Fruit fly (Drosophila melanogaster) whole organism: ENCODE data around the gene CG5895.

Experiments
- CG8478 ChIP-seq: fragments of >200 bp; optimal IDR thresholded peaks from 2 replicates; lab custom pipeline; 2018; ENCODE audit warnings: inconsistent platforms
- Dll ChIP-seq: fragments of >200 bp; optimal IDR thresholded peaks from 2 replicates; lab custom pipeline; 2017
- EcR ChIP-seq, 2 experiments: fragments of >200 bp; optimal IDR thresholded peaks; 2 replicates each; lab custom pipeline; 2017; ENCODE audit warnings: missing biosample characterization in 2 of 2, missing genetic modification characterization in 2 of 2, missing genetic modification reagents in 2 of 2
- pan ChIP-seq: fragments of >200 bp; optimal IDR thresholded peaks from 2 replicates; lab custom pipeline; 2017
- psq ChIP-seq: fragments of >200 bp; optimal IDR thresholded peaks from 2 replicates; lab custom pipeline; 2017
- usp ChIP-seq: fragments of >200 bp; optimal IDR thresholded peaks from 2 replicates; lab custom pipeline; 2017; ENCODE audit warnings: missing biosample characterization, missing genetic modification characterization, mixed read lengths

CG5895 gene

DNA sequence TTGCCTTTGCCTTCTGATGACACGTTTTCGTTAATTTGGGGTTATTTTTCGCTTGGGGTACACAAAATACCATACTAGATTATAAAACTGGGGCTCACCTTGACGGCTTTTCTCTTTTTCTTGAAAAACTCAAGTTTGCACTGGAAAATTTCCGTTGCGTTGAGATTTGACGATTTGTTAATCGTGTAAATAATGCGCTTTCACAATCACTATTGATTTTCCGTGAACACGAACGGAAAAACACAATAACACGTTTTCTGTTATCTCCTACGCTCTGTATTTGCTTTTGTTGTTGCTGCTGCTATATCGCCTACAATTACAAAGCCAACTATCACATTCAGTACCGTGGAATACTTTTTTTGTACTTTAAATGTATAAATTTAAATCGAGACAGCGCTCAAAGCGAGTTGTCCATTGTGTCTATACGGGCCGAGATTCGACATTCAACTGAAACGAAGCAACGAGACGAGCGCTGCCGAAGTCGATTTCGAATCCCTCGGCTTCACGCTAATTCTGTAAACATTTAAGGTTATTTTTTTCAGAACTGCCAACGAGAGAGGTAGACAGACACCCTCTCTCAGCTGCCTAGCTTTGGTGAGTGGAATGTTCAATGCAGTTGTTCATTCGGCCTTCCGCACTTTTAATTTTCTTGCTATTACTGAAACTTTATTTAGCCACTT, 11.2 kb downstream of the CG5895 start:
- TF ChIP-seq EcR (GFP tag; optimal IDR thresholded peaks at IDR 0.05; lab: Kevin White, UChicago) (no peak), CG8478 (lab: Kevin White, UChicago) (no peak), pan (lab: Kevin White, UChicago) (no peak), psq (lab: Kevin White, UChicago) (no peak), usp (GFP tag; lab: Kevin White, UChicago) (no peak), Dll (lab: Kevin White, UChicago) (no peak)

DNA sequence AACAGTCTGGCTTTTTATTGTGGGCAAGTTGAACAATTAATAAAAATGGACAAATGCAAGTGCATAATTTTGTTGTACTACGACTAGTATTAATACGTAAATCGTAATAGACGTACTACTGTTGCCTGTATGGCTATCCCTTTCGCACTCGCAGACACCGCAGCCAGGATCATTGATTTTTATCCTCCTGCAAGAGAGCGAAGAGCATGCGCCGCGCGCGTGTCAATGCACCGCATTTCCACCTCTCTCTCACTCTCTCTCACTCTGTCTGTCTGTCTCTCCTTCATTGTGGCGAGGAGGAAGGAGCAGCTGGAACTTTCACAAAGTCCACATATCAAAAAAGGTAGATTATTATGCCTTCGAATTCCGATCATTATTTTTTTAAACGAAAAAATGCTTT, 11.8 kb downstream of the CG5895 start:
- peak; percentile 78 for TF ChIP-seq Dll (lab: Kevin White, UChicago)
- peak in 1 of 2 experiments; percentile 69 for TF ChIP-seq EcR (GFP tag; optimal IDR thresholded peaks at IDR 0.05; lab: Kevin White, UChicago)
- TF ChIP-seq CG8478 (lab: Kevin White, UChicago), result no peak

DNA sequence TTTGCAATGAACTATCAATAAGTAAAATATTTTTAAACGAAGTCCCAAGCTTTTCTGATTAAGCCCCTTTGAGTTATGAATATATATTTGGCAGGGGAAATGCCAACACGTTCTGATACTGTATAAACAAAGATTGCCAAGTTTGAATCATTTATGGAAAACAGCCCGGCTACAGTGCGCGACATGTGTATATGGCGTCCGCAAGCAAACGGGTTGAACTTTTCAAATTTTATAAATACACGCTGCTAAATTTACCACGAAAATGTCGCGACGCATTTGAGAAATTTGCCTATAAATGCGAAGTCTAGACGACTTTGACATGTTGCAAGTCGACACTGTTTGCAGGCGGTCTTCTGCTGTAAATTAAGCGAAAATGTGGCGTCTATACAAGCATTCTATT, 12.8 kb downstream of the CG5895 start:
- TF ChIP-seq pan (lab: Kevin White, UChicago) (no peak), Dll (lab: Kevin White, UChicago) (no peak), psq (lab: Kevin White, UChicago) (no peak), usp (GFP tag; lab: Kevin White, UChicago) (no peak), CG8478 (lab: Kevin White, UChicago) (no peak), EcR (GFP tag; optimal IDR thresholded peaks at IDR 0.05; lab: Kevin White, UChicago) (no peak)

DNA sequence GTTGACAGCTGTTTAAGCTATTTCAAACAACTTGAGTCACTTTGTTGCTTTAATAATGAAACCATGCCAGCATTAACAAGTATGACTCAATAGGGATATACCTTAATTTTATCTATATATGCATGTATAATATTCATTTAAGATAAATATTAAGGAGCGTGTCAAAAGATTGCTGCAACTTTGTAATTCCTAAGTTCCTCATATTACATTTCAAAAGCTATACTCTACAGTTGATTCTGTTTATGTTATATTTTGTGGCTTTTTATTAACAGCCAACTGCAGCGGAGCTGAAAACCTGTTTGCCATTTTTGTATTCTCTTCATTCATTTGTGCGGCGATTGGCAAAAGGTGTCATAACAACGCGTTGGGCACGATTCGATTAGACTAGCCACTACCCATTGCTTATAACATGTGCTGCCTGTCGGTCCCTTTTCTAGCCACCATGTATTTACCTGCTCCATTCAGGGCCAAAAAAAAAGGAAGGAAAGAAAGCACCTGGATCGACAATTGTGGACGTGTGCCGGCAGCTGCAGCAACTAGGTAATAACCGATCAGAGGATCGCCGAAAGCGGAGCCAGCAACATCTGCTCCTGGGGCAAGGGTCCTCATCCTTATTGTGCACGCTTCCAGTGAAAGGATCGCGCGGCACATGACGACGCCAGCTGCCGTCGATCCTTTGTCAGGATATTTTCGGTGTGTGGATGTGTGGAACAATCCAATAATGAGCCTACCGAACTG, 13.6 kb downstream of the CG5895 start:
- no peak for TF ChIP-seq pan (lab: Kevin White, UChicago)
- TF ChIP-seq usp (GFP tag; lab: Kevin White, UChicago), result no peak
- no peak for TF ChIP-seq EcR (GFP tag; optimal IDR thresholded peaks at IDR 0.05; lab: Kevin White, UChicago)
- no peak for TF ChIP-seq Dll (lab: Kevin White, UChicago)
- no peak for TF ChIP-seq psq (lab: Kevin White, UChicago)
- TF ChIP-seq CG8478 (lab: Kevin White, UChicago), result no peak

DNA sequence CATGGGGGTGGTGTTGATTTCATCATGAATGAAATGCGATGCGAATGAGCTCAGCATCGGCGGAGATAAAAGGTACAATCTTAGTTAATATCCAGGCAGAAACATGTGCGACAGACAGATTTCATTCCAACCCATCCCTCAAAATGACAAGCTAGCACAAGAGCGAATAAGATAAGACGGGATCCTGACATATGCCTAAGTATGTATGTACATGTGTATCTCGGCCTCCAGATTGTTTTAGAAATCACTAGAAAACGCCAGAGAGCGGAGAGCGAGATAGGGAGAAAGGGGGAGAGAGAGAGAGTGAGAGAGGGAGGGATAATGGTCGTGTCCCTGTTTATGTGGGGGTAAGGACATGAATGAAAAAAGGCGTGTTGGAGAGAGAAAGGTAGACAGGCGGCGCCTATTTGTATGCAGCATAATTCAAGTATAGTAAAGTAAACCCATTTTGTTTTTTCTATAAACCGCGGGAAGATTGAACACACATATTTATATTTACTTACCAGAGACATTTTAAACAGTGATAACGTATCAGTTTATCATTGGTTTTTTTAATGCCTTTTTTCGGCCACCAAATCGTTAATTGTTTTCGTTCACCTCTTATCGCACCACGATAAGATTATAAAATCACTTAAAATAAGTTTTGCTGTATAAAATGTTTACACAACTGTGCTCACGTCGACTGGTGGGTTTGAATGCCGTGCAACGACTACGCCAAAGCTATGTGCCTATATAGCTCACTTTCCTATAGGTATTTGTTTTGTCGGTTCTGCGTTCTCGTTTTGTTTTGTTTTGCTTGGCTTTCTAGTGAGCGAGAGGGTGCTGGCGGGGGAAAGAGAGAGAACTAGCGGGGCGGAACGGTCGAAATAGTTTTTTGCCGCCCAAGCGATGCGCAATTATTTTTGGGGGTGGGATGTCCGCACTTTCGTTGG, 14.9 kb downstream of the CG5895 start:
- no peak for TF ChIP-seq usp (GFP tag; lab: Kevin White, UChicago)
- TF ChIP-seq Dll (lab: Kevin White, UChicago), result no peak
- no peak for TF ChIP-seq EcR (GFP tag; optimal IDR thresholded peaks at IDR 0.05; lab: Kevin White, UChicago)
- no peak for TF ChIP-seq CG8478 (lab: Kevin White, UChicago)

DNA sequence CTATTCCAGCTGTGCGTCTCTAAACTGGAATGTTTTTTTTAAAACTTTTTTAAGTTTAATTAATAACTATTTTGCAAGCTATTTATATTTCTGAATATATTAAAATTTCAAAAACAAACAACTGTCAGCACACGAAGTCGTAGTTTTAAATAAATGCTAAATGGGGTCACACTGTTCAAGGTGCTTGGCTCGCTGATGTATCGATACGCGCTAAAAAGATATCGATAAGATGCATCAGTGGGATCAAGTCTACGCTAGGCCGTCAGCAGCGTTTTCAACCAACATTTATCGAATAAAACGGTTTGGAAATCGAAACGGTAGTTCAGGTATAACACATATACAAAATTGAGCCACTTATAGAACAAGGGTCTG, 15.6 kb downstream of the CG5895 start, which contains the start of gene Diap1:
Gene Diap1 (minus strand): TSS at position 148 of the 372 bp plus-strand sequence.
- TF ChIP-seq CG8478 (lab: Kevin White, UChicago), result no peak
- TF ChIP-seq Dll (lab: Kevin White, UChicago), result no peak
- no peak for TF ChIP-seq pan (lab: Kevin White, UChicago)
- TF ChIP-seq usp (GFP tag; lab: Kevin White, UChicago), result no peak
- no peak for TF ChIP-seq EcR (GFP tag; optimal IDR thresholded peaks at IDR 0.05; lab: Kevin White, UChicago)
- no peak for TF ChIP-seq psq (lab: Kevin White, UChicago)

DNA sequence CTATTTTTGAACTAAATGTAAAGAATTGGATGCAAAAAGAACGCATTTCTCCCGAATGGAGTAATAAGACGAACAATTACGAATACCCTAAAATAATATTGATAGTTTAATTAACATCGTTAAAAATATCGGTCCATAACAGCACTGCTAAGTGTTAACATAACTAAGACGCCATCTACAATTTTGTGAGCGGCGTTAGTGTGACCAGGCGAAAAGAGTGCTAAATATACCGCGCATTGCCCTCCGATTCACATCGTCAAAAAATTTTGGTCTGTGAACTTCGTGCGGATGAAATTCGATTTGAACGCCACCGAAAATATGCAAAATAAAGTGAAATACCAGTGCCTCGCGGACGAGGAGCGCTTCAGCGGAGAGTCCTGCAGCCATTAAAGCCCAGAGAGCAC, 16.4 kb downstream of the CG5895 start, which contains the start of gene Mbs:
Gene Mbs (plus strand): TSS at position 241 of the 404 bp plus-strand sequence.
- TF ChIP-seq usp (GFP tag; lab: Kevin White, UChicago) (no peak), CG8478 (lab: Kevin White, UChicago) (no peak), pan (lab: Kevin White, UChicago) (no peak)

DNA sequence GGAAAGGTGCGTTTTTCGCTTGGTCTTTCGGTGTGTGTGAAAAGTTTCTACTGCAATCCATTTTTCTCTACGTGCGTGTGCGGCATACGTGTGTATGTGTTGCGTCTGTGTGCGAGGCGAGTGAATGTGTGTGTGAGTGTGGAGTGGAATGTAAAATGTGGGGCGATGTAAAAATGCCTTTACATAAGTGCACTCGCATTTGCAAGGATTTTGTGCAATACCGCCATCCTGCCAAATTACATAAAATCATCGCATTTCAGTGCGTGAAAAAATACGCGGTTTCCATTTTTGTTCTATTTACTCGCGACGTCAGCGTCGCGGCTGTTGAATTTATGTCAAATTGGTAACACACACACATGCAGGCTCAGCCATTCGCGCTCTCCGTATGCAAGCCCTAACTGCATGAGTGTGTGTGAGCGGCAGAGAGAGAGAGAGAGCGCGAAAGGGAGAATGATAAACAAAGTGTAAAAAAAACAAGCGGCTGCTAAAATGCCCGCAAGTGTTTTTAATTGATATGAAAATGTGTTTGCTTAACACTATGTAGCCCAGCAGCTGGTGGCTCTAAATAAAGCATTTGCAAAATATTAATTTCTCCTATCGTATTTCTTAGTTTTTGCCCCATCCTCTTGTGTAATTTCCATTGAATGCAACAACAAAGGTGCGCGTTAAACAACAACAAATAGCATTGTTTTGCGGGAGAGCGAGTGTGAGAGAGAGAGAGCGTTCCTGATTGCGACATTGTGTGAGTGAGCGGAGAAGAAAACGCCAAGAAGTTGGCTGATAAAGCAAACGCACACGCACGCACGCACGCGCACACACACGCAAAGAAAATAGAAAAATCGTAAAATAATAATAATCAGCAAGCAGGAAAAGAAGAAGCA, 17.1 kb downstream of the CG5895 start:
- TF ChIP-seq psq (lab: Kevin White, UChicago) (no peak), EcR (GFP tag; optimal IDR thresholded peaks at IDR 0.05; lab: Kevin White, UChicago) (no peak), pan (lab: Kevin White, UChicago) (peak; percentile 66), usp (GFP tag; lab: Kevin White, UChicago) (no peak), Dll (lab: Kevin White, UChicago) (peak; percentile 84), CG8478 (lab: Kevin White, UChicago) (peak; percentile 99)

DNA sequence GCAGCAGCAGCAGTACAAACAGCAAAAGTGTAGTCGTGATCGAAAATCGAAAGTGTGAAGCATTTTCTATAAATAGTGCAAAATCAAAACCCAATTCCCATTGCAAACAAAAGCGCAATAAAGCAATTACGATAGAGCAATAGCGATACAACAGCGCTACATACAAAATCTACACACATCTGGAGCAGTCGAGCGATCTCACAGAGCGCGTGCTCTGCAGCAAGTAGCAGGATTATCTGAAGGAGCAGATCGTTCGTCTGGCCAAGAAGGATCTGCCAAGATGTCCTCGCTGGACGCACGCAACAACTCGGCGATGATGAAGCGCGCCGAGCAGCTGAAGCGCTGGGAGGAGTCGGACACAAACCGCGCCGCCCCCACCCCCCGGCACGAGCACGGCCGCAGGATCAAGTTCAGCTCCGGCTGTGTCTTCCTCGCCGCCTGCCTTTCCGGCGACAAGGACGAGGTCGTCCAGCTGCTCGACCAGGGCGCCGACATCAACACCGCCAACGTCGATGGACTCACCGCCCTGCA, 17.8 kb downstream of the CG5895 start:
- TF ChIP-seq usp (GFP tag; lab: Kevin White, UChicago) (no peak), psq (lab: Kevin White, UChicago) (no peak), pan (lab: Kevin White, UChicago) (no peak), Dll (lab: Kevin White, UChicago) (no peak), EcR (GFP tag; optimal IDR thresholded peaks at IDR 0.05; lab: Kevin White, UChicago) (no peak), CG8478 (lab: Kevin White, UChicago) (no peak)

DNA sequence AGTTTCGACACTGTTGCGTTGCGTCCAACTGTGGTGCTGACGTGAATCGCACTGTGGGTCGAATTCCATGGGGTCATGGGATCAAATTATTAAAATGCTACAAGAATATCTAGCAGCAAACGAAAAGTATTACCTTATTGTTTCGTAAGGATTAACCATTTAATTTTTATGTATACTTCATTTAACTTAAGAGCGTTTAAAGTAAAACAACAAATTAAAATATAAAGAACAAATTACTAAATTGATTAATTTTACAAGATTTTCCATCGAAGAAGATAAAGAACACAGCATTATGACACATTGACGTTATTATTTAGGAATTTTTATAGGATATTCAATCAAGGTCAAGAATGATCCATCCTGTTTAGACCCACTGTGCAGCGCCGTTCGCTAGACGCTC, 18.8 kb downstream of the CG5895 start:
- no peak for TF ChIP-seq Dll (lab: Kevin White, UChicago)
- TF ChIP-seq psq (lab: Kevin White, UChicago), result no peak
- TF ChIP-seq CG8478 (lab: Kevin White, UChicago), result no peak
- TF ChIP-seq pan (lab: Kevin White, UChicago), result no peak
- TF ChIP-seq usp (GFP tag; lab: Kevin White, UChicago), result no peak
- TF ChIP-seq EcR (GFP tag; optimal IDR thresholded peaks at IDR 0.05; lab: Kevin White, UChicago), result no peak
